Fruit fly (Drosophila melanogaster) whole organism, embryonic: ENCODE results near the gene Alg11.

Source experiments
- Adf1 ChIP-seq: fragments of 200-800 bp; sonication (Bioruptor generic); IDR thresholded peaks from 2 replicates; pipeline ENCODE4 v1.3.6; 2022; ENCODE audit warnings: missing biosample characterization, missing genetic modification characterization
- Aef1 ChIP-seq: fragments of 200-800 bp; sonication (Bioruptor generic); IDR thresholded peaks from 3 replicates; pipeline ENCODE4 v1.3.6; 2022; ENCODE audit warnings: missing biosample characterization, missing genetic modification characterization
- Atf-2 ChIP-seq: fragments of 200-800 bp; sonication (Bioruptor generic); optimal IDR thresholded peaks from 2 replicates; lab custom pipeline; 2016; ENCODE audit warnings: missing biosample characterization, missing genetic modification characterization
- Bteb2 ChIP-seq: fragments of 200-800 bp; sonication (Bioruptor generic); optimal IDR thresholded peaks from 2 replicates; lab custom pipeline; 2016; ENCODE audit warnings: missing biosample characterization, missing genetic modification characterization
- CG10267 ChIP-seq: fragments of 200-800 bp; sonication (Bioruptor generic); optimal IDR thresholded peaks from 2 replicates; lab custom pipeline; 2018; ENCODE audit warnings: missing biosample characterization, mild to moderate bottlenecking, missing genetic modification characterization, moderate library complexity
- CG10431 ChIP-seq: fragments of 200-800 bp; sonication (Bioruptor generic); optimal IDR thresholded peaks from 3 replicates; lab custom pipeline; 2018; ENCODE audit warnings: missing biosample characterization, mild to moderate bottlenecking, missing genetic modification characterization
- CG12391 ChIP-seq: fragments of 200-800 bp; sonication (Bioruptor generic); optimal IDR thresholded peaks from 3 replicates; lab custom pipeline; 2018; ENCODE audit warnings: missing biosample characterization, mild to moderate bottlenecking, missing genetic modification characterization, moderate library complexity
- CG12744 ChIP-seq: fragments of 200-800 bp; sonication (Bioruptor generic); optimal IDR thresholded peaks from 2 replicates; lab custom pipeline; 2016; ENCODE audit warnings: missing biosample characterization, missing genetic modification characterization
- CG15514 ChIP-seq: fragments of 200-800 bp; sonication (Bioruptor generic); optimal IDR thresholded peaks from 3 replicates; lab custom pipeline; 2017; ENCODE audit warnings: missing biosample characterization, missing genetic modification characterization, mild to moderate bottlenecking, moderate library complexity, missing genetic modification reagents
- CG16863 ChIP-seq: fragments of 200-800 bp; sonication (Bioruptor generic); optimal IDR thresholded peaks from 3 replicates; lab custom pipeline; 2016; ENCODE audit warnings: missing biosample characterization, missing genetic modification characterization
- CG17802 ChIP-seq: fragments of 200-800 bp; sonication (Bioruptor generic); optimal IDR thresholded peaks from 2 replicates; lab custom pipeline; 2018; ENCODE audit warnings: missing biosample characterization, mild to moderate bottlenecking, missing genetic modification characterization, moderate library complexity
- CG18476 ChIP-seq: fragments of 200-800 bp; sonication (Bioruptor generic); optimal IDR thresholded peaks from 2 replicates; lab custom pipeline; 2016; ENCODE audit warnings: missing biosample characterization, mild to moderate bottlenecking, missing genetic modification characterization
- CG4424 ChIP-seq: fragments of 200-800 bp; sonication (Bioruptor generic); optimal IDR thresholded peaks from 3 replicates; lab custom pipeline; 2016; ENCODE audit warnings: missing biosample characterization, missing genetic modification characterization
- CG4730 ChIP-seq: fragments of 200-800 bp; sonication (Bioruptor generic); IDR thresholded peaks from 2 replicates; pipeline ENCODE4 v1.3.6; 2022; ENCODE audit warnings: missing biosample characterization, missing genetic modification characterization
- CG5953 ChIP-seq: fragments of 200-800 bp; sonication (Bioruptor generic); IDR thresholded peaks from 2 replicates; pipeline ENCODE4 v1.3.6; 2022; ENCODE audit warnings: missing biosample characterization, missing genetic modification characterization
- CG7556 ChIP-seq: fragments of 200-800 bp; sonication (Bioruptor generic); optimal IDR thresholded peaks from 2 replicates; lab custom pipeline; 2017; ENCODE audit warnings: missing biosample characterization, mild to moderate bottlenecking, missing genetic modification characterization
- CG7987 ChIP-seq: fragments of 200-800 bp; sonication (Bioruptor generic); optimal IDR thresholded peaks from 2 replicates; lab custom pipeline; 2018; ENCODE audit warnings: missing biosample characterization, mild to moderate bottlenecking, missing genetic modification characterization, moderate library complexity
- CG8089 ChIP-seq: fragments of 200-800 bp; sonication (Bioruptor generic); optimal IDR thresholded peaks from 3 replicates; lab custom pipeline; 2016; ENCODE audit warnings: missing biosample characterization, missing genetic modification characterization
- CG9727 ChIP-seq: fragments of 200-800 bp; sonication (Bioruptor generic); optimal IDR thresholded peaks from 3 replicates; lab custom pipeline; 2017; ENCODE audit warnings: missing biosample characterization, mild to moderate bottlenecking, missing genetic modification characterization
- Camta ChIP-seq: fragments of 200-800 bp; sonication (Bioruptor generic); optimal IDR thresholded peaks from 2 replicates; lab custom pipeline; 2016; ENCODE audit warnings: missing biosample characterization, missing genetic modification characterization
- Dad ChIP-seq: fragments of 200-800 bp; sonication (Bioruptor generic); optimal IDR thresholded peaks from 3 replicates; lab custom pipeline; 2016; ENCODE audit warnings: missing biosample characterization, missing genetic modification characterization
- Gsc ChIP-seq: fragments of 200-800 bp; sonication (Bioruptor generic); IDR thresholded peaks from 2 replicates; pipeline ENCODE4 v1.3.6; 2022; ENCODE audit warnings: missing biosample characterization, missing genetic modification characterization
- H2.0 ChIP-seq: fragments of 200-800 bp; sonication (Bioruptor generic); IDR thresholded peaks from 2 replicates; pipeline ENCODE4 v1.3.6; 2022; ENCODE audit warnings: missing biosample characterization, missing genetic modification characterization
- HLH4C ChIP-seq: fragments of 200-800 bp; sonication (Bioruptor generic); IDR thresholded peaks from 3 replicates; pipeline ENCODE4 v1.3.6; 2022; ENCODE audit warnings: missing biosample characterization, missing genetic modification characterization; ENCODE audit not compliant: partially characterized antibody
- Poxn ChIP-seq: fragments of 200-800 bp; sonication (Bioruptor generic); IDR thresholded peaks from 2 replicates; pipeline ENCODE4 v1.3.6; 2022; ENCODE audit warnings: missing biosample characterization, missing genetic modification characterization
- Usf ChIP-seq: fragments of 200-800 bp; sonication (Bioruptor generic); optimal IDR thresholded peaks from 2 replicates; lab custom pipeline; 2017; ENCODE audit warnings: missing genotype, missing biosample characterization, missing genetic modification characterization
- ara ChIP-seq: fragments of 200-800 bp; sonication (Bioruptor generic); IDR thresholded peaks from 2 replicates; pipeline ENCODE4 v1.3.6; 2022; ENCODE audit warnings: missing biosample characterization, missing genetic modification characterization
- az2 ChIP-seq: fragments of 200-800 bp; sonication (Bioruptor generic); optimal IDR thresholded peaks from 3 replicates; lab custom pipeline; 2016; ENCODE audit warnings: missing biosample characterization, missing genetic modification characterization
- chn ChIP-seq: fragments of 200-800 bp; sonication (Bioruptor generic); optimal IDR thresholded peaks from 2 replicates; lab custom pipeline; 2016; ENCODE audit warnings: missing biosample characterization, missing genetic modification characterization
- croc ChIP-seq: fragments of 200-800 bp; sonication (Bioruptor generic); conservative IDR thresholded peaks from 3 replicates; pipeline ENCODE4 v1.3.6; 2022; ENCODE audit warnings: missing biosample characterization, missing genetic modification characterization
- crol ChIP-seq: fragments of 200-800 bp; sonication (Bioruptor generic); IDR thresholded peaks from 2 replicates; pipeline ENCODE4 v1.3.6; 2022; ENCODE audit warnings: missing biosample characterization, missing genetic modification characterization
- en ChIP-seq: fragments of 200-800 bp; sonication (Bioruptor generic); optimal IDR thresholded peaks from 2 replicates; lab custom pipeline; 2016; ENCODE audit warnings: missing biosample characterization, missing genetic modification characterization
- ewg ChIP-seq: fragments of 200-800 bp; sonication (Bioruptor generic); optimal IDR thresholded peaks from 3 replicates; lab custom pipeline; 2017; ENCODE audit warnings: mild to moderate bottlenecking, missing biosample characterization, missing genetic modification reagents, missing genetic modification characterization
- fd102C ChIP-seq: fragments of 200-800 bp; sonication (Bioruptor generic); optimal IDR thresholded peaks from 2 replicates; lab custom pipeline; 2018; ENCODE audit warnings: missing biosample characterization, mild to moderate bottlenecking, missing genetic modification characterization, moderate library complexity
- ftz-f1 ChIP-seq: fragments of 200-800 bp; sonication (Bioruptor generic); optimal IDR thresholded peaks from 2 replicates; lab custom pipeline; 2016; ENCODE audit warnings: missing biosample characterization, missing genetic modification characterization
- gce ChIP-seq: fragments of 200-800 bp; sonication (Bioruptor generic); IDR thresholded peaks from 3 replicates; pipeline ENCODE4 v1.3.6; 2022; ENCODE audit warnings: missing biosample characterization, missing genetic modification characterization
- ken ChIP-seq: fragments of 200-800 bp; sonication (Bioruptor generic); IDR thresholded peaks from 3 replicates; pipeline ENCODE4 v1.3.6; 2022; ENCODE audit warnings: missing biosample characterization, missing genetic modification characterization
- knrl ChIP-seq: fragments of 200-800 bp; sonication (Bioruptor generic); IDR thresholded peaks from 3 replicates; pipeline ENCODE4 v1.3.6; 2022; ENCODE audit warnings: missing biosample characterization, missing genetic modification characterization; ENCODE audit not compliant: partially characterized antibody
- lbe ChIP-seq: fragments of 200-800 bp; sonication (Bioruptor generic); optimal IDR thresholded peaks from 2 replicates; lab custom pipeline; 2016; ENCODE audit warnings: missing biosample characterization, mild to moderate bottlenecking, missing genetic modification characterization
- lilli ChIP-seq: fragments of 200-800 bp; sonication (Bioruptor generic); optimal IDR thresholded peaks from 3 replicates; lab custom pipeline; 2016; ENCODE audit warnings: missing biosample characterization, missing genetic modification characterization
- nom ChIP-seq: fragments of 200-800 bp; sonication (Bioruptor generic); optimal IDR thresholded peaks from 2 replicates; lab custom pipeline; 2017; ENCODE audit warnings: missing biosample characterization, missing genetic modification characterization, mild to moderate bottlenecking, moderate library complexity, missing genetic modification reagents
- oc ChIP-seq: fragments of 200-800 bp; sonication (Bioruptor generic); optimal IDR thresholded peaks from 2 replicates; lab custom pipeline; 2018; ENCODE audit warnings: missing biosample characterization, mild to moderate bottlenecking, missing genetic modification characterization, moderate library complexity
- pan ChIP-seq, 4 experiments: fragments of >200 bp in 3 of 4; fragments of 200-800 bp in 1 of 4; sonication (Bioruptor generic) in 1 of 4; optimal IDR thresholded peaks in 3 of 4; IDR thresholded peaks in 1 of 4; 2 replicates each; pipeline versions ENCODE4 v1.3.6 to Lab custom; 2017 to 2022; ENCODE audit warnings: missing biosample characterization in 2 of 4, missing genetic modification characterization in 2 of 4, mixed read lengths in 1 of 4
- pum ChIP-seq: fragments of 200-800 bp; sonication (Bioruptor generic); optimal IDR thresholded peaks from 2 replicates; lab custom pipeline; 2016; ENCODE audit warnings: missing biosample characterization, missing genetic modification characterization
- pzg ChIP-seq: fragments of 200-800 bp; sonication (Bioruptor generic); optimal IDR thresholded peaks from 3 replicates; lab custom pipeline; 2018; ENCODE audit warnings: missing biosample characterization, mild to moderate bottlenecking, missing genetic modification characterization, moderate library complexity
- rib ChIP-seq: fragments of 200-800 bp; sonication (Bioruptor generic); IDR thresholded peaks from 2 replicates; pipeline ENCODE4 v1.3.6; 2022; ENCODE audit warnings: missing biosample characterization, missing genetic modification characterization
- shn ChIP-seq: fragments of 200-800 bp; sonication (Bioruptor generic); optimal IDR thresholded peaks from 3 replicates; lab custom pipeline; 2016; ENCODE audit warnings: missing biosample characterization, missing genetic modification characterization
- tll ChIP-seq, 2 experiments: fragments of 200-800 bp in 1 of 2; fragments of >200 bp in 1 of 2; sonication (Bioruptor generic) in 1 of 2; optimal IDR thresholded peaks; 2 replicates each; lab custom pipeline; 2017 to 2019; ENCODE audit warnings: missing biosample characterization in 2 of 2, missing genetic modification characterization in 2 of 2, mild to moderate bottlenecking in 1 of 2, moderate library complexity in 1 of 2
- trh ChIP-seq: fragments of 200-800 bp; sonication (Bioruptor generic); optimal IDR thresholded peaks from 2 replicates; lab custom pipeline; 2016; ENCODE audit warnings: missing biosample characterization, missing genetic modification characterization
- wor ChIP-seq: fragments of 200-800 bp; sonication (Bioruptor generic); IDR thresholded peaks from 2 replicates; pipeline ENCODE4 v1.3.6; 2022; ENCODE audit warnings: missing biosample characterization, missing genetic modification characterization

Alg11 gene

DNA sequence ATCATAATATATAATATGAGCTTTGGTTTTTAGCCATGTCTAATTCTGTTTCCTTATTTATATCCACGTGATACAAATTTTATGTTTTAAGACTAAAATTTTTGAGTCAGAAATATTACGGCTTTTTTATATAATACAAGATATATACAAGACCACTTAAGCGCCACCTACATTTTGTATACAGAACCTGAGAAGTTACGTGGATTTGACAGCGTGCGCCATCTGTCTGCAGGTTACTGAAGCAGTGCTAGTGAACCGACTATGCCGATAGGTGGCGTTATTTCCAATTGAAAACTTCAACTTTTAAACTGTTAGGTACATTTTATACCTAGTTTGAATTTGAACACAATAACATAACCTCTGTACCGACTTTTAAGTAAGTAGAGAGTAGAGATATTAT is 27.2 kb downstream of the Alg11 start (continued):
- TF ChIP-seq oc (tag; lab: Kevin White, UChicago), result peak; percentile 25
- peak; percentile 19 for TF ChIP-seq CG7556 (GFP tag; lab: Kevin White, UChicago)
- peak; percentile 67 for TF ChIP-seq CG10267 (tag; lab: Kevin White, UChicago)
- peak; percentile 16 for TF ChIP-seq ewg
- TF ChIP-seq crol (GFP tag; lab: Robert Waterston, UW), result no peak
- TF ChIP-seq Atf-2 (GFP tag; lab: Kevin White, UChicago), result peak; percentile 73
- TF ChIP-seq Dad (GFP tag; lab: Kevin White, UChicago), result peak; percentile 59
- TF ChIP-seq shn (GFP tag; lab: Kevin White, UChicago), result peak; percentile 58
- TF ChIP-seq CG18476 (GFP tag; lab: Kevin White, UChicago), result no peak
- no peak for TF ChIP-seq pan (optimal IDR thresholded peaks at IDR 0.05; lab: Kevin White, UChicago)
- peak in 1 of 2 experiments; percentile 68 for TF ChIP-seq pan (GFP tag; optimal IDR thresholded peaks at IDR 0.05 in 1 of 2, IDR thresholded peaks at IDR 0.05 in 1 of 2)
- TF ChIP-seq CG10431, result no peak
- peak; percentile 61 for TF ChIP-seq CG12744
- peak; percentile 78 for TF ChIP-seq pum
- peak; percentile 52; the same call in 1 of the 3 replicates for TF ChIP-seq knrl (GFP tag; lab: Robert Waterston, UW)
- 0 out of 2 replicates have a peak, but pooled peaks have one; percentile 18 for TF ChIP-seq CG4730 (GFP tag; lab: Robert Waterston, UW)
- TF ChIP-seq CG7987 (GFP tag; lab: Kevin White, UChicago), result peak; percentile 74
- TF ChIP-seq CG8089 (GFP tag; lab: Kevin White, UChicago), result peak; percentile 77
- peak; percentile 48 for TF ChIP-seq CG12391
- TF ChIP-seq Camta (GFP tag; lab: Kevin White, UChicago), result peak; percentile 65
- TF ChIP-seq rib (GFP tag; lab: Robert Waterston, UW), result no peak
- peak; percentile 54 for TF ChIP-seq chn
- peak; percentile 72 for TF ChIP-seq CG16863
- peak; percentile 34; the same call in 1 of the 3 replicates for TF ChIP-seq croc (GFP tag; lab: Robert Waterston, UW)
- peak; percentile 5 for TF ChIP-seq pzg
- no peak for TF ChIP-seq tll (GFP tag; optimal IDR thresholded peaks at IDR 0.05; lab: Kevin White, UChicago)
- peak; percentile 31 for TF ChIP-seq ftz-f1 (GFP tag; lab: Kevin White, UChicago)
- peak; percentile 20 for TF ChIP-seq CG9727 (GFP tag; lab: Kevin White, UChicago)
- TF ChIP-seq CG15514, result peak; percentile 38
- TF ChIP-seq Aef1 (GFP tag; lab: Robert Waterston, UW), result peak; percentile 66
- TF ChIP-seq Poxn (GFP tag; lab: Robert Waterston, UW), result no peak
- TF ChIP-seq HLH4C (GFP tag; lab: Robert Waterston, UW), result no peak
- TF ChIP-seq az2 (GFP tag; lab: Kevin White, UChicago), result peak; percentile 83
- no peak for TF ChIP-seq Adf1 (GFP tag; lab: Robert Waterston, UW)
- peak; percentile 79 for TF ChIP-seq lilli (GFP tag; lab: Kevin White, UChicago)
- no peak for TF ChIP-seq wor (GFP tag; lab: Robert Waterston, UW)
- TF ChIP-seq CG17802, result peak; percentile 17
- peak; percentile 44 for TF ChIP-seq en (GFP tag; lab: Kevin White, UChicago)
- TF ChIP-seq fd102C, result peak; percentile 9
- peak; percentile 11 for TF ChIP-seq Bteb2 (GFP tag; lab: Kevin White, UChicago)
- no peak for TF ChIP-seq nom (GFP tag; lab: Kevin White, UChicago)
- TF ChIP-seq Gsc (GFP tag; lab: Robert Waterston, UW), result 0 out of 2 replicates have a peak, but pooled peaks have one; percentile 8
- no peak for TF ChIP-seq lbe (GFP tag; lab: Kevin White, UChicago)
- TF ChIP-seq Usf (GFP tag; lab: Kevin White, UChicago), result no peak
- no peak for TF ChIP-seq trh (GFP tag; lab: Kevin White, UChicago)
- no peak for TF ChIP-seq gce (GFP tag; lab: Robert Waterston, UW)
- peak; percentile 7; the same call in 1 of the 2 replicates for TF ChIP-seq CG5953 (GFP tag; lab: Robert Waterston, UW)
- TF ChIP-seq ken (GFP tag; lab: Robert Waterston, UW), result peak; percentile 41; the same call in 1 of the 3 replicates
- TF ChIP-seq H2.0 (GFP tag; lab: Robert Waterston, UW), result peak; percentile 63
- TF ChIP-seq ara, result no peak
- TF ChIP-seq CG4424 (GFP tag; lab: Kevin White, UChicago), result peak; percentile 75
